Worm (Caenorhabditis elegans) whole organism, early embryonic: ENCODE results near the gene C53A3.4.

ENCODE experiments used
- B0310.2 ChIP-seq: sonication (generic microtip); optimal IDR thresholded peaks from 2 replicates; lab custom pipeline; 2016; ENCODE audit warnings: mild to moderate bottlenecking, missing genetic modification characterization, missing compliant biosample characterization
- aly-1 ChIP-seq: sonication (generic microtip); optimal IDR thresholded peaks from 2 replicates; lab custom pipeline; 2016; ENCODE audit warnings: missing genetic modification characterization, missing compliant biosample characterization
- ets-7 ChIP-seq: sonication (generic microtip); optimal IDR thresholded peaks from 2 replicates; lab custom pipeline; 2016; ENCODE audit warnings: missing genotype, missing genetic modification characterization, missing compliant biosample characterization
- hnd-1 ChIP-seq: sonication (generic microtip); optimal IDR thresholded peaks from 2 replicates; lab custom pipeline; 2016; ENCODE audit warnings: missing genetic modification characterization, missing compliant biosample characterization
- sea-1 ChIP-seq: fragments of 200-800 bp; sonication (Bioruptor generic); conservative IDR thresholded peaks from 2 replicates; pipeline ENCODE4 v1.3.6; 2022; ENCODE audit warnings: missing genetic modification characterization, missing compliant biosample characterization

- TF ChIP-seq aly-1 (tag; lab: Kevin White, UChicago) (no peak), B0310.2 (no peak), sea-1 (GFP tag; lab: Robert Waterston, UW) (no peak), ets-7 (no peak), hnd-1 (tag; lab: Kevin White, UChicago) (no peak)
These were observed 12.4 kb downstream of the C53A3.4 start for ce11 chrV:5746237-5746636.
